Worm (Caenorhabditis elegans): ENCODE data around the gene F38A1.8.

F38A1.8 gene

DNA sequence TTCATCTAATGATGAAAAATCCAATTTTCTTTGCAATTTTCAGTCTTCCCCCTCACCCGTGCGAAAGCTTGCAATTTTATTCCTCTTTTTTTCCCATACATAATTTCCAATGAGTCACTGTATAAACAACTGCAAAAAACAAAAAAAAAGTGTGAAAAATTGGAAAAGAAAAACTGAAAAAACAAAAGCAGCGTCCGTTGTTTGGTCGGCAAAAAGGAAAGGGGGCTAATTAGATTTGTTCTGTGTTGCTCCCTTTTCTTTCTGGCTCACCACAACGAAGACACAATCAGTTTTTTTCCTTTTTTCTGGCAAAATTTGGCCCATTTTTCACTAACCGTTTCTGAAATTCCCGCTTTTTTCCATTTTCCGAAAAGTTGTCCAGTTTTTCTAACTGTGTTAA lies 27.3 kb downstream of the F38A1.8 start:
- peak; percentile 89 for TF ChIP-seq unc-42 (tag; optimal IDR thresholded peaks at IDR 0.05)
- TF ChIP-seq sox-4 (tag; optimal IDR thresholded peaks at IDR 0.05), result no peak
- TF ChIP-seq pros-1 (tag; optimal IDR thresholded peaks at IDR 0.05), result no peak

DNA sequence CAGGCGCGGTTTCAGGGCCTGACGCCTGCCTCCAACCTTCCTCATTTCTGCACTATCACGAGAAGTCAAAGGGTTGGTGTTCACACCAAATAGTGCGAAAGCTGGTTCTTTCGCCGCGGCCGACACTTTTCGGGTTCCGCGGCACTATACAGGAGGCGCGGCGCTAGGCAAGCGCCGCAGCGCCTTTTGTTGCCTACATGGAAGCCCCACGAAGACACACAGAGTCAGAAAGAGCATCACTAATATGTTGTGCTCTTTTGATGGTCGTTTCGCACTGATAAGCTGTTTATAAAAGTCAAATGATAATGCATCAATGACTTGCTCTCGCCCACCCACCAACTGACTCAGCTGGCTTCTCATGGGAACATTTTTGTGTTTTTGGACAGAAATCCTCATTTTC lies 27.8 kb downstream of the F38A1.8 start:
- no peak for TF ChIP-seq pha-2 (tag; optimal IDR thresholded peaks at IDR 0.05)
- TF ChIP-seq lin-11 (tag; optimal IDR thresholded peaks at IDR 0.05), result no peak
- no peak for TF ChIP-seq zip-5 (tag; optimal IDR thresholded peaks at IDR 0.05)
- no peak for TF ChIP-seq nhr-11 (tag; optimal IDR thresholded peaks at IDR 0.05)
- no peak for TF ChIP-seq ceh-24 (tag; optimal IDR thresholded peaks at IDR 0.05)
- no peak for TF ChIP-seq madf-2 (tag; optimal IDR thresholded peaks at IDR 0.05)
- no peak for TF ChIP-seq hlh-8 (tag; optimal IDR thresholded peaks at IDR 0.05)
- no peak for TF ChIP-seq ceh-18 (tag; optimal IDR thresholded peaks at IDR 0.05)
- TF ChIP-seq pha-4 (tag; optimal IDR thresholded peaks at IDR 0.05), result no peak
- no peak for TF ChIP-seq C08G9.2 (tag; optimal IDR thresholded peaks at IDR 0.05)
- no peak for TF ChIP-seq fkh-6 (tag; optimal IDR thresholded peaks at IDR 0.05)
- no peak for TF ChIP-seq ceh-14 (tag; optimal IDR thresholded peaks at IDR 0.05)
- TF ChIP-seq hlh-13 (GFP tag; optimal IDR thresholded peaks at IDR 0.05), result no peak
- TF ChIP-seq pros-1 (tag; optimal IDR thresholded peaks at IDR 0.05), result no peak
- no peak for TF ChIP-seq ceh-9 (tag; optimal IDR thresholded peaks at IDR 0.05)

DNA sequence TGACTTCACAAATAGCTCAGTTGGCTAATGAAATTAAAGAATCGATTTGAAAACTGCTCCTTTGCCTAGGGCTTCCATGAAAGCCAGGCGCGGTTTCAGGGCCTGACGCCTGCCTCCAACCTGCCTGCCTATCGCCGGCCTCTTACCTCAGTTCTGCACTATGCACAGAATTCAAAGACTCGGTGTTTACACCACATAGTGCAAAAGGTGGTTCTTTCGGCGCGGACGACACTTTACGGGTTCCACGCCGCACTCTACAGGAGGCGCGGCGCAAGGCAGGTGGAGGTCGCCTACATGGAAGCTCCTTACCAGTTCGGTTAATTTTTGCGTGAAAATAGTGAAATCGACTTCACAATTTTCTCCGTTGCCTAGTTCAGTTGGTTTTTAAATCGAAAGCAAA lies 29.8 kb downstream of the F38A1.8 start:
- TF ChIP-seq lin-11 (tag; optimal IDR thresholded peaks at IDR 0.05) (no peak), hlh-30 (tag; optimal IDR thresholded peaks at IDR 0.05; ENCODE audit: insufficient read depth) (no peak), T23F11.4 (GFP tag; optimal IDR thresholded peaks at IDR 0.05) (no peak)

DNA sequence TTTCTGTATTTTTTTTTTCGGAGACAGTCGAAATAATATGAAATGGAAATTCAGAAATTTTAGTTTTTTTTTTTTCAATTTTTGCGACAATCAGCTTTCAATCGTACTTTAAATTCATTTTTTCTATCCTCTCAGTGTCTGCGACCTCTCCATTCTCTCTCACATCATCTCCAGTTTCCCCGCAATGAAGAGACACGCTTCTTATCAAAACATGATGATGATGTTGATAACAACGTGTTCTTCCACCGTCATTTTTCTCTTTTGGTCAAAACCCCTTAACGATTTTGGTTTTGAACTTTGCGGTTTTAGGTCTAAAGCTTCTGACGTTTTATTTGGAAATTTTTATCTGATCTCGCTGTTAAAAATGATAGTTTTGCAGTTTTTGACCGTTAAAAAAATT lies 30.3 kb downstream of the F38A1.8 start:
- TF ChIP-seq hlh-6 (tag; optimal IDR thresholded peaks at IDR 0.05) (no peak), sdc-2 (tag; optimal IDR thresholded peaks at IDR 0.05) (no peak), unc-3 (GFP tag; conservative IDR thresholded peaks at IDR 0.05) (no peak), unc-3 (tag; optimal IDR thresholded peaks at IDR 0.05) (no peak), ceh-18 (tag; optimal IDR thresholded peaks at IDR 0.05) (no peak), ceh-19 (GFP tag; optimal IDR thresholded peaks at IDR 0.05) (no peak), eyg-1 (tag; optimal IDR thresholded peaks at IDR 0.05) (no peak), K02D7.2 (tag; optimal IDR thresholded peaks at IDR 0.05) (no peak), sox-2 (GFP tag; IDR thresholded peaks at IDR 0.05) (no peak), K09A11.1 (tag; optimal IDR thresholded peaks at IDR 0.05; ENCODE audit: insufficient read depth) (no peak), ceh-14 (tag; optimal IDR thresholded peaks at IDR 0.05) (no peak), pqm-1 (tag; optimal IDR thresholded peaks at IDR 0.05) (no peak), lim-6 (tag; optimal IDR thresholded peaks at IDR 0.05) (no peak), fkh-10 (GFP tag; optimal IDR thresholded peaks at IDR 0.05) (no peak)

DNA sequence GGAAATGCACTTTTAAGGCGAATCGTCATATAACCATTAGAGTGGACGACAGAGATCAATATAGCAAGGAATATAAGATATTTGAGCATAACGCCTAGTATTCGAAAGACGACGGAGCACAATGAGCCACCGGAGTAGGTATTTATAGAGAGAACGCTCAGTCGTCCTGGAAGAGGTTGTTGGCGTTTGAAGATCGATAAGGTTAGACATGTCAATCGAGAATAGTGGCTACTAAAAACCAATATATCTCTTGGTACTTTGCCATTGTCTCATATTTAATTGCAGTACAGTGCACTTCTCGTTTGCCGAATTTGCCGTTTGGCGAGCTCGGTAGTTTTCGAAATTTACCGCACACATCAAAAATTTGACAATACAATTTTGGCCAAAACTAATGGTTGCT lies 31.7 kb downstream of the F38A1.8 start, which contains the start of gene dsl-1:
Gene dsl-1 (minus strand): TSS at position 101 of the 400 bp plus-strand sequence.
- TF ChIP-seq nfya-1 (tag; optimal IDR thresholded peaks at IDR 0.05) (no peak), rnt-1 (tag; optimal IDR thresholded peaks at IDR 0.05) (no peak), pha-4 (tag; optimal IDR thresholded peaks at IDR 0.05) (no peak), ceh-48 (tag; optimal IDR thresholded peaks at IDR 0.05) (no peak), hlh-6 (tag; optimal IDR thresholded peaks at IDR 0.05) (no peak), fax-1 (tag; optimal IDR thresholded peaks at IDR 0.05) (no peak), ceh-45 (GFP tag; IDR thresholded peaks at IDR 0.05) (no peak), C38D4.7 (GFP tag; optimal IDR thresholded peaks at IDR 0.05) (no peak), ceh-14 (tag; optimal IDR thresholded peaks at IDR 0.05) (no peak), unc-55 (GFP tag; optimal IDR thresholded peaks at IDR 0.05) (no peak), ceh-24 (tag; optimal IDR thresholded peaks at IDR 0.05) (no peak), K02D7.2 (tag; optimal IDR thresholded peaks at IDR 0.05) (no peak), F13H6.1 (tag; optimal IDR thresholded peaks at IDR 0.05) (no peak), zip-5 (tag; optimal IDR thresholded peaks at IDR 0.05) (no peak), pag-3 (tag; optimal IDR thresholded peaks at IDR 0.05; ENCODE audit: borderline replicate concordance) (no peak), hlh-15 (tag; optimal IDR thresholded peaks at IDR 0.05) (no peak)

Measured in whole organism, late embryonic.